Fruit fly (Drosophila melanogaster): Measurements from ENCODE around the gene Ir7c.

Ir7c gene

dm6 chrX:7891596-7892538 lies 17.7 kb downstream of the Ir7c start, which contains the start of gene Nek2:
Nek2 (minus strand) TSS chrX:7891646.
- TF ChIP-seq pad (GFP tag; optimal IDR thresholded peaks at IDR 0.05) (peak; percentile 93), bab1 (GFP tag; optimal IDR thresholded peaks at IDR 0.05) (peak; percentile 34), tj (GFP tag; optimal IDR thresholded peaks at IDR 0.05) (no peak), ovo (GFP tag; optimal IDR thresholded peaks at IDR 0.05) (peak; percentile 42), kay (GFP tag; ENCODE audit: borderline replicate concordance) (no peak), Hr96 (GFP tag; optimal IDR thresholded peaks at IDR 0.05) (no peak)

- peak; percentile 18 for TF ChIP-seq bab1 (GFP tag; optimal IDR thresholded peaks at IDR 0.05)
- TF ChIP-seq CG1620 (GFP tag; optimal IDR thresholded peaks at IDR 0.05) = peak; percentile 17
- TF ChIP-seq CG33017 (tag; optimal IDR thresholded peaks at IDR 0.05) = no peak
- peak; percentile 17 for TF ChIP-seq CG7101 (tag; optimal IDR thresholded peaks at IDR 0.05)
These were observed 18.3 kb downstream of the Ir7c start for dm6 chrX:7892539-7892899.

- TF ChIP-seq CG5204 (GFP tag; optimal IDR thresholded peaks at IDR 0.05) (peak; percentile 40), CG11617 (GFP tag; optimal IDR thresholded peaks at IDR 0.05) (peak; percentile 67), CG7101 (tag; optimal IDR thresholded peaks at IDR 0.05) (peak; percentile 76), bab1 (GFP tag; optimal IDR thresholded peaks at IDR 0.05) (peak; percentile 80), Clk (GFP tag; optimal IDR thresholded peaks at IDR 0.05) (no peak), CG14711 (tag; optimal IDR thresholded peaks at IDR 0.05) (peak; percentile 96), CG1620 (GFP tag; optimal IDR thresholded peaks at IDR 0.05) (peak; percentile 81), tj (GFP tag; optimal IDR thresholded peaks at IDR 0.05) (peak; percentile 61), pad (GFP tag; optimal IDR thresholded peaks at IDR 0.05) (peak; percentile 46), kay (GFP tag; ENCODE audit: borderline replicate concordance) (no peak), cic (GFP tag; optimal IDR thresholded peaks at IDR 0.05) (no peak), Hr96 (GFP tag; optimal IDR thresholded peaks at IDR 0.05) (peak; percentile 32), Mnt (GFP tag; optimal IDR thresholded peaks at IDR 0.05) (peak; percentile 75), toe (GFP tag; optimal IDR thresholded peaks at IDR 0.05) (peak; percentile 55), Crg-1 (GFP tag; optimal IDR thresholded peaks at IDR 0.05) (peak; percentile 44), CG12768 (GFP tag; optimal IDR thresholded peaks at IDR 0.05) (no peak), CG7045 (GFP tag; optimal IDR thresholded peaks at IDR 0.05) (peak; percentile 11), ovo (GFP tag; optimal IDR thresholded peaks at IDR 0.05) (peak; percentile 42)
These were observed 19.4 kb downstream of the Ir7c start, which contains the start of the genes CG45089, ND-MNLL and p115 for dm6 chrX:7893411-7894122. CG45089 (minus strand) TSS chrX:7893798. ND-MNLL (minus strand) TSS chrX:7893798. p115 (plus strand) TSS chrX:7894031.

dm6 chrX:7900659-7901058 lies 26.5 kb downstream of the Ir7c start:
- TF ChIP-seq CG11617 (GFP tag; optimal IDR thresholded peaks at IDR 0.05) (no peak), bab1 (GFP tag; optimal IDR thresholded peaks at IDR 0.05) (no peak), CG1620 (GFP tag; optimal IDR thresholded peaks at IDR 0.05) (no peak), Hr96 (GFP tag; optimal IDR thresholded peaks at IDR 0.05) (no peak), cnc (optimal IDR thresholded peaks at IDR 0.05) (no peak), pad (GFP tag; optimal IDR thresholded peaks at IDR 0.05) (no peak)

- TF ChIP-seq ovo (GFP tag; optimal IDR thresholded peaks at IDR 0.05) = peak; percentile 6
- peak; percentile 13 for TF ChIP-seq CG12768 (GFP tag; optimal IDR thresholded peaks at IDR 0.05)
- TF ChIP-seq CG14711 (tag; optimal IDR thresholded peaks at IDR 0.05) = peak; percentile 62
- TF ChIP-seq CG11617 (GFP tag; optimal IDR thresholded peaks at IDR 0.05) = peak; percentile 84
- peak; percentile 20 for TF ChIP-seq Crg-1 (GFP tag; optimal IDR thresholded peaks at IDR 0.05)
- peak; percentile 69 for TF ChIP-seq CG7101 (tag; optimal IDR thresholded peaks at IDR 0.05)
- no peak for TF ChIP-seq kay (GFP tag; ENCODE audit: borderline replicate concordance)
- peak; percentile 39 for TF ChIP-seq tj (GFP tag; optimal IDR thresholded peaks at IDR 0.05)
- TF ChIP-seq CG1620 (GFP tag; optimal IDR thresholded peaks at IDR 0.05) = peak; percentile 63
- TF ChIP-seq pad (GFP tag; optimal IDR thresholded peaks at IDR 0.05) = peak; percentile 54
- no peak for TF ChIP-seq cnc (optimal IDR thresholded peaks at IDR 0.05)
- peak; percentile 57 for TF ChIP-seq toe (GFP tag; optimal IDR thresholded peaks at IDR 0.05)
- no peak for TF ChIP-seq cic (GFP tag; optimal IDR thresholded peaks at IDR 0.05)
- TF ChIP-seq CG33017 (tag; optimal IDR thresholded peaks at IDR 0.05) = peak; percentile 40
- no peak for TF ChIP-seq CG5204 (GFP tag; optimal IDR thresholded peaks at IDR 0.05)
- TF ChIP-seq Clk (GFP tag; optimal IDR thresholded peaks at IDR 0.05) = no peak
- TF ChIP-seq Mnt (GFP tag; optimal IDR thresholded peaks at IDR 0.05) = peak; percentile 99
- TF ChIP-seq Hr96 (GFP tag; optimal IDR thresholded peaks at IDR 0.05) = peak; percentile 83
- peak; percentile 84 for TF ChIP-seq bab1 (GFP tag; optimal IDR thresholded peaks at IDR 0.05)
These were observed 27.2 kb downstream of the Ir7c start, which contains the start of the genes RpS6 and bys for dm6 chrX:7901153-7902038. RpS6 (minus strand) TSS chrX:7901331. bys (plus strand) TSS chrX:7901880.
